Worm (Caenorhabditis elegans): ENCODE results near the gene magi-1.

- no peak for TF ChIP-seq ref-1 (GFP tag; conservative IDR thresholded peaks at IDR 0.05)
- TF ChIP-seq flt-1 (GFP tag; IDR thresholded peaks at IDR 0.05), result no peak
- TF ChIP-seq T22C8.4 (GFP tag; IDR thresholded peaks at IDR 0.05), result no peak
- TF ChIP-seq ztf-23 (GFP tag; IDR thresholded peaks at IDR 0.05), result no peak
- no peak for TF ChIP-seq ztf-29 (GFP tag; IDR thresholded peaks at IDR 0.05)
- TF ChIP-seq med-1 (GFP tag; optimal IDR thresholded peaks at IDR 0.05; ENCODE audit: insufficient read depth), result no peak
- TF ChIP-seq klf-2 (GFP tag; conservative IDR thresholded peaks at IDR 0.05), result no peak
- TF ChIP-seq tab-1 (GFP tag; IDR thresholded peaks at IDR 0.05), result no peak
- no peak for TF ChIP-seq cog-1 (tag; optimal IDR thresholded peaks at IDR 0.05)
Observed at ce11 chrIV:11744287-11744686, 29.4 kb downstream of the magi-1 start.
